Fruit fly (Drosophila melanogaster) whole organism, embryonic: ENCODE measurements around the gene CG4730.

Source experiments
- CG10431 ChIP-seq: fragments of 200-800 bp; sonication (Bioruptor generic); optimal IDR thresholded peaks from 3 replicates; lab custom pipeline; 2018; ENCODE audit warnings: missing biosample characterization, mild to moderate bottlenecking, missing genetic modification characterization
- CG10979 ChIP-seq: fragments of 200-800 bp; sonication (Bioruptor generic); optimal IDR thresholded peaks from 2 replicates; lab custom pipeline; 2018; ENCODE audit warnings: missing biosample characterization, mild to moderate bottlenecking, missing genetic modification characterization, moderate library complexity
- CG12659 ChIP-seq: fragments of 200-800 bp; sonication (Bioruptor generic); optimal IDR thresholded peaks from 3 replicates; lab custom pipeline; 2017; ENCODE audit warnings: mild to moderate bottlenecking, missing biosample characterization, missing genetic modification reagents, missing genetic modification characterization
- CG13287 ChIP-seq: fragments of 200-800 bp; sonication (Bioruptor generic); IDR thresholded peaks from 2 replicates; pipeline ENCODE4 v1.3.6; 2022; ENCODE audit warnings: missing biosample characterization, missing genetic modification characterization; ENCODE audit not compliant: partially characterized antibody
- CG13424 ChIP-seq: fragments of 200-800 bp; sonication (Bioruptor generic); optimal IDR thresholded peaks from 2 replicates; lab custom pipeline; 2019; ENCODE audit warnings: missing biosample characterization, mild to moderate bottlenecking, missing genetic modification characterization, moderate library complexity
- CG13775 ChIP-seq: fragments of 200-800 bp; sonication (Bioruptor generic); optimal IDR thresholded peaks from 3 replicates; lab custom pipeline; 2017; ENCODE audit warnings: missing biosample characterization, mild to moderate bottlenecking, missing genetic modification characterization
- CG14860 ChIP-seq: fragments of 200-800 bp; sonication (Bioruptor generic); IDR thresholded peaks from 3 replicates; pipeline ENCODE4 v1.3.6; 2022; ENCODE audit warnings: missing biosample characterization, missing genetic modification characterization; ENCODE audit not compliant: partially characterized antibody
- CG15269 ChIP-seq: fragments of 200-800 bp; sonication (Bioruptor generic); optimal IDR thresholded peaks from 2 replicates; lab custom pipeline; 2018; ENCODE audit warnings: missing biosample characterization, mild to moderate bottlenecking, missing genetic modification characterization, moderate library complexity
- CG1529 ChIP-seq: fragments of 200-800 bp; sonication (Bioruptor generic); optimal IDR thresholded peaks from 3 replicates; lab custom pipeline; 2018; ENCODE audit warnings: missing biosample characterization, missing genetic modification characterization
- CG15601 ChIP-seq: fragments of 200-800 bp; sonication (Bioruptor generic); optimal IDR thresholded peaks from 3 replicates; lab custom pipeline; 2019; ENCODE audit warnings: missing biosample characterization, mild to moderate bottlenecking, missing genetic modification characterization, moderate library complexity
- CG16863 ChIP-seq: fragments of 200-800 bp; sonication (Bioruptor generic); optimal IDR thresholded peaks from 3 replicates; lab custom pipeline; 2016; ENCODE audit warnings: missing biosample characterization, missing genetic modification characterization
- CG17912 ChIP-seq: fragments of 200-800 bp; sonication (Bioruptor generic); optimal IDR thresholded peaks from 2 replicates; lab custom pipeline; 2018; ENCODE audit warnings: missing biosample characterization, mild to moderate bottlenecking, missing genetic modification characterization
- CG18262 ChIP-seq: fragments of 200-800 bp; optimal IDR thresholded peaks from 3 replicates; lab custom pipeline; 2019; ENCODE audit warnings: missing biosample characterization, mild to moderate bottlenecking, missing genetic modification characterization, moderate library complexity
- CG18764 ChIP-seq: fragments of 200-800 bp; sonication (Bioruptor generic); optimal IDR thresholded peaks from 3 replicates; lab custom pipeline; 2016; ENCODE audit warnings: missing biosample characterization, missing genetic modification characterization
- CG2116 ChIP-seq: fragments of 200-800 bp; sonication (Bioruptor generic); optimal IDR thresholded peaks from 3 replicates; lab custom pipeline; 2018; ENCODE audit warnings: missing biosample characterization, mild to moderate bottlenecking, missing genetic modification characterization
- CG32772 ChIP-seq: fragments of 200-800 bp; sonication (Bioruptor generic); IDR thresholded peaks from 2 replicates; pipeline ENCODE4 v1.3.6; 2022; ENCODE audit warnings: missing biosample characterization, missing genetic modification characterization
- CG33213 ChIP-seq: fragments of 200-800 bp; sonication (Bioruptor generic); optimal IDR thresholded peaks from 3 replicates; lab custom pipeline; 2016; ENCODE audit warnings: missing biosample characterization, missing genetic modification characterization
- CG4360 ChIP-seq: fragments of 200-800 bp; sonication (Bioruptor generic); IDR thresholded peaks from 2 replicates; pipeline ENCODE4 v1.3.6; 2022; ENCODE audit warnings: missing biosample characterization, missing genetic modification characterization
- CG4820 ChIP-seq: fragments of 200-800 bp; sonication (Bioruptor generic); optimal IDR thresholded peaks from 3 replicates; lab custom pipeline; 2016; ENCODE audit warnings: missing biosample characterization, missing genetic modification characterization
- CG6689 ChIP-seq: fragments of 200-800 bp; sonication (Bioruptor generic); IDR thresholded peaks from 2 replicates; pipeline ENCODE4 v1.3.6; 2022; ENCODE audit warnings: missing biosample characterization, missing genetic modification characterization
- CG6765 ChIP-seq: fragments of 200-800 bp; sonication (Bioruptor generic); optimal IDR thresholded peaks from 3 replicates; lab custom pipeline; 2017; ENCODE audit warnings: missing biosample characterization, mild to moderate bottlenecking, missing genetic modification characterization
- CG7928 ChIP-seq: fragments of 200-800 bp; sonication (Bioruptor generic); optimal IDR thresholded peaks from 2 replicates; lab custom pipeline; 2017; ENCODE audit warnings: missing biosample characterization, mild to moderate bottlenecking, missing genetic modification characterization
- CG8281 ChIP-seq: fragments of 200-800 bp; sonication (Bioruptor generic); optimal IDR thresholded peaks from 2 replicates; lab custom pipeline; 2018; ENCODE audit warnings: missing biosample characterization, mild to moderate bottlenecking, missing genetic modification characterization, moderate library complexity
- CG8290 ChIP-seq, 3 experiments: fragments of 200-800 bp; sonication (Bioruptor generic); optimal IDR thresholded peaks; 2 replicates each; lab custom pipeline; 2016 to 2019; ENCODE audit warnings: missing biosample characterization in 3 of 3, missing genetic modification characterization in 3 of 3, mild to moderate bottlenecking in 2 of 3, moderate library complexity in 1 of 3
- CG8388 ChIP-seq: fragments of 200-800 bp; sonication (Bioruptor generic); optimal IDR thresholded peaks from 2 replicates; lab custom pipeline; 2019; ENCODE audit warnings: missing biosample characterization, mild to moderate bottlenecking, missing genetic modification characterization, moderate library complexity
- CG8765 ChIP-seq: fragments of 200-800 bp; sonication (Bioruptor generic); IDR thresholded peaks from 2 replicates; pipeline ENCODE4 v1.3.6; 2022; ENCODE audit warnings: missing biosample characterization, missing genetic modification characterization
- CTCF ChIP-seq: fragments of 200-800 bp; sonication (Bioruptor generic); optimal IDR thresholded peaks from 2 replicates; lab custom pipeline; 2017; ENCODE audit warnings: missing biosample characterization, mild to moderate bottlenecking, missing genetic modification characterization, moderate library complexity
- Dref ChIP-seq: fragments of 200-800 bp; sonication (Bioruptor generic); IDR thresholded peaks from 2 replicates; pipeline ENCODE4 v1.3.6; 2022; ENCODE audit warnings: missing biosample characterization, missing genetic modification characterization
- Ets65A ChIP-seq: fragments of 200-800 bp; sonication (Bioruptor generic); peaks from one replicate; lab custom pipeline; 2016; ENCODE audit warnings: missing biosample characterization, missing genetic modification characterization
- Ets97D ChIP-seq: fragments of 200-800 bp; sonication (Bioruptor generic); optimal IDR thresholded peaks from 3 replicates; lab custom pipeline; 2016; ENCODE audit warnings: missing biosample characterization, missing genetic modification characterization
- HHEX ChIP-seq: fragments of 200-800 bp; sonication (Bioruptor generic); optimal IDR thresholded peaks from 3 replicates; lab custom pipeline; 2017; ENCODE audit warnings: missing biosample characterization, mild to moderate bottlenecking, missing genetic modification characterization, missing genetic modification reagents
- NfI ChIP-seq: fragments of 200-800 bp; sonication (Bioruptor generic); optimal IDR thresholded peaks from 3 replicates; lab custom pipeline; 2018; ENCODE audit warnings: missing biosample characterization, mild to moderate bottlenecking, missing genetic modification characterization, moderate library complexity
- Opbp ChIP-seq: fragments of 200-800 bp; sonication (Bioruptor generic); IDR thresholded peaks from 3 replicates; pipeline ENCODE4 v1.3.6; 2022; ENCODE audit warnings: missing biosample characterization, missing genetic modification characterization; ENCODE audit not compliant: partially characterized antibody
- Optix ChIP-seq: fragments of 200-800 bp; sonication (Bioruptor generic); IDR thresholded peaks from 3 replicates; pipeline ENCODE4 v1.3.6; 2022; ENCODE audit warnings: missing biosample characterization, missing genetic modification characterization
- Sin3A ChIP-seq: fragments of >200 bp; optimal IDR thresholded peaks from 2 replicates; lab custom pipeline; 2018
- Sry-δ ChIP-seq: fragments of 200-800 bp; sonication (Bioruptor generic); optimal IDR thresholded peaks from 2 replicates; lab custom pipeline; 2016; ENCODE audit warnings: missing biosample characterization, missing genetic modification characterization
- bigmax ChIP-seq: fragments of 200-800 bp; sonication (Bioruptor generic); optimal IDR thresholded peaks from 2 replicates; lab custom pipeline; 2018; ENCODE audit warnings: missing biosample characterization, mild to moderate bottlenecking, missing genetic modification characterization
- cad ChIP-seq: fragments of >200 bp; optimal IDR thresholded peaks from 2 replicates; lab custom pipeline; 2017; ENCODE audit warnings: missing biosample characterization, missing genetic modification characterization
- cwo ChIP-seq: fragments of 200-800 bp; sonication (Bioruptor generic); optimal IDR thresholded peaks from 3 replicates; lab custom pipeline; 2017; ENCODE audit warnings: missing biosample characterization, missing genetic modification characterization, mild to moderate bottlenecking, moderate library complexity, missing genetic modification reagents
- hkb ChIP-seq, 2 experiments: fragments of 200-800 bp in 1 of 2; fragments of >200 bp in 1 of 2; sonication (Bioruptor generic) in 1 of 2; IDR thresholded peaks in 1 of 2; optimal IDR thresholded peaks in 1 of 2; 2 replicates each; pipeline versions ENCODE4 v1.3.6 to Lab custom; 2017 to 2022; ENCODE audit warnings: missing biosample characterization in 1 of 2, missing genetic modification characterization in 1 of 2
- insv ChIP-seq, 2 experiments: fragments of 200-800 bp; sonication (Bioruptor generic); optimal IDR thresholded peaks; 3 replicates each; lab custom pipeline; 2016 to 2018; ENCODE audit warnings: missing biosample characterization in 2 of 2, missing genetic modification characterization in 2 of 2
- psq ChIP-seq: fragments of 200-800 bp; sonication (Bioruptor generic); optimal IDR thresholded peaks from 2 replicates; lab custom pipeline; 2017; ENCODE audit warnings: missing biosample characterization, missing genetic modification characterization
- pzg ChIP-seq: fragments of 200-800 bp; sonication (Bioruptor generic); optimal IDR thresholded peaks from 3 replicates; lab custom pipeline; 2018; ENCODE audit warnings: missing biosample characterization, mild to moderate bottlenecking, missing genetic modification characterization, moderate library complexity
- rib ChIP-seq: fragments of 200-800 bp; sonication (Bioruptor generic); IDR thresholded peaks from 2 replicates; pipeline ENCODE4 v1.3.6; 2022; ENCODE audit warnings: missing biosample characterization, missing genetic modification characterization
- shn ChIP-seq: fragments of 200-800 bp; sonication (Bioruptor generic); optimal IDR thresholded peaks from 3 replicates; lab custom pipeline; 2016; ENCODE audit warnings: missing biosample characterization, missing genetic modification characterization
- sqz ChIP-seq: fragments of 200-800 bp; sonication (Bioruptor generic); optimal IDR thresholded peaks from 3 replicates; lab custom pipeline; 2018; ENCODE audit warnings: missing biosample characterization, mild to moderate bottlenecking, missing genetic modification characterization
- sr ChIP-seq: fragments of 200-800 bp; sonication (Bioruptor generic); IDR thresholded peaks from 3 replicates; pipeline ENCODE4 v1.3.6; 2022; ENCODE audit warnings: missing biosample characterization, missing genetic modification characterization
- twi ChIP-seq: fragments of 200-800 bp; optimal IDR thresholded peaks from 2 replicates; lab custom pipeline; 2019; ENCODE audit warnings: missing biosample characterization, mild to moderate bottlenecking, missing genetic modification characterization, moderate library complexity
- wek ChIP-seq: fragments of 200-800 bp; sonication (Bioruptor generic); optimal IDR thresholded peaks from 3 replicates; lab custom pipeline; 2018; ENCODE audit warnings: missing biosample characterization, mild to moderate bottlenecking, missing genetic modification characterization, moderate library complexity

The CG4730 gene

DNA sequence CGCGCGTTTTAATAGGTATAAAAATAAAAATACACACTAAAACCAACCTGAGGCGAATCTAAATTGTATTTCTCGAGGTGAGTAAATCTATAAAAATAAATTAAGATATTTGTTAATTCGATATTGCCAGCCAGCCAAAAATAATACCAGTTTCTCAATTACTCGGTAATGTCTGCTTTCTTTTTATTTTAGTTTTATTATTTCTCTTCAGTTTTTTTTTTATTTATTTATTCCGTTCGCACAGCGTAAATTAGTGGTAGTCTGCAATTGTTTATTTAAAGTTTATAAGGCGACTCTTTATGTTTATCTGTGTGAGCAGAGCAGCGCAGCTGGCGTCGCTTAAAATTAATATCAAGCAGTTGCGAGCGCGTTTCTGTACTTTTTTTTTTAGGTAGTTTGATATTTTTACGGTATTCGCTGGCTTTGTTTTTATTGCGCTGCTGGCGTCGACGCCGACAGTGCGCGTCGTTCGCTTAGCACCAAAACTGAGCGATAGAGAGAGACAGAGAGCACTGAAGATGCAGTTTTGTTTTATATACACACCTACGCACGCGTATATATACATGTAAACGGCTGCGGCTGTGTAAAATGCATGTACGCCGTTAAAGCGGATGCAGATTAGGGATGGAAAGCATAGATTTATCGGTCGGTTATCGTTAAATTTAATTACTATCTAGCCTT lies 30.8 kb downstream of the CG4730 start (continued):
- TF ChIP-seq psq (GFP tag; lab: Kevin White, UChicago) (no peak), CG6765 (GFP tag; lab: Kevin White, UChicago) (peak; percentile 22), CG4820 (GFP tag; lab: Kevin White, UChicago) (no peak), shn (GFP tag; lab: Kevin White, UChicago) (peak; percentile 24), CG18262 (tag; lab: Kevin White, UChicago) (peak; percentile 43), pzg (GFP tag; lab: Kevin White, UChicago) (peak; percentile 20), CG16863 (GFP tag; lab: Kevin White, UChicago) (no peak), bigmax (GFP tag; lab: Kevin White, UChicago) (peak; percentile 44), CG14860 (GFP tag; lab: Robert Waterston, UW) (peak; percentile 85), Ets65A (GFP tag; lab: Kevin White, UChicago) (peak; percentile 88), Sin3A (lab: Kevin White, UChicago) (no peak), CG17912 (GFP tag; lab: Kevin White, UChicago) (no peak), twi (no peak), CG4360 (0 out of 2 replicates have a peak, but pooled peaks have one; percentile 24), insv (GFP tag; optimal IDR thresholded peaks at IDR 0.05; lab: Kevin White, UChicago) (peak in 1 of 2 experiments; percentile 13), CG10431 (GFP tag; lab: Kevin White, UChicago) (peak; percentile 28), CG1529 (GFP tag; lab: Kevin White, UChicago) (no peak), cwo (no peak), cad (GFP tag; lab: Kevin White, UChicago) (peak; percentile 66), CG15601 (tag; lab: Kevin White, UChicago) (peak; percentile 13), CG10979 (tag; lab: Kevin White, UChicago) (peak; percentile 37), CG33213 (peak; percentile 12), CG8281 (tag; lab: Kevin White, UChicago) (no peak), Sry-δ (GFP tag; lab: Kevin White, UChicago) (peak; percentile 69), Opbp (peak; percentile 93), CG6689 (no peak), CG8290 (GFP tag; optimal IDR thresholded peaks at IDR 0.05; lab: Kevin White, UChicago) (peak; percentile 97), CG8290 (tag; optimal IDR thresholded peaks at IDR 0.05; lab: Kevin White, UChicago) (peak; percentile 65 to 98), CG15269 (tag; lab: Kevin White, UChicago) (peak; percentile 19), CG13775 (GFP tag; lab: Kevin White, UChicago) (no peak), HHEX (no peak), CG13424 (tag; lab: Kevin White, UChicago) (no peak), rib (GFP tag; lab: Robert Waterston, UW) (no peak), CTCF (GFP tag; lab: Kevin White, UChicago) (peak; percentile 63), NfI (GFP tag; lab: Kevin White, UChicago) (peak; percentile 20), hkb (optimal IDR thresholded peaks at IDR 0.05; lab: Kevin White, UChicago) (no peak), hkb (GFP tag; IDR thresholded peaks at IDR 0.05; lab: Robert Waterston, UW) (peak; percentile 12; the same call in 1 of the 2 replicates), CG13287 (peak; percentile 67), CG12659 (GFP tag; lab: Kevin White, UChicago) (peak; percentile 30), CG8388 (GFP tag; lab: Kevin White, UChicago) (no peak), sr (GFP tag; lab: Robert Waterston, UW) (peak; percentile 97), wek (GFP tag; lab: Kevin White, UChicago) (peak; percentile 32), Ets97D (GFP tag; lab: Kevin White, UChicago) (peak; percentile 85), CG7928 (GFP tag; lab: Kevin White, UChicago) (peak; percentile 70), CG2116 (GFP tag; lab: Kevin White, UChicago) (peak; percentile 58), Dref (GFP tag; lab: Robert Waterston, UW) (peak; percentile 50), sqz (GFP tag; lab: Kevin White, UChicago) (peak; percentile 89), CG18764 (GFP tag; lab: Kevin White, UChicago) (no peak), Optix (no peak), CG8765 (GFP tag; lab: Robert Waterston, UW) (no peak), CG32772 (peak; percentile 58; the same call in 1 of the 2 replicates)
